Worm (Caenorhabditis elegans): ENCODE measurements around the gene ric-7.

DNA sequence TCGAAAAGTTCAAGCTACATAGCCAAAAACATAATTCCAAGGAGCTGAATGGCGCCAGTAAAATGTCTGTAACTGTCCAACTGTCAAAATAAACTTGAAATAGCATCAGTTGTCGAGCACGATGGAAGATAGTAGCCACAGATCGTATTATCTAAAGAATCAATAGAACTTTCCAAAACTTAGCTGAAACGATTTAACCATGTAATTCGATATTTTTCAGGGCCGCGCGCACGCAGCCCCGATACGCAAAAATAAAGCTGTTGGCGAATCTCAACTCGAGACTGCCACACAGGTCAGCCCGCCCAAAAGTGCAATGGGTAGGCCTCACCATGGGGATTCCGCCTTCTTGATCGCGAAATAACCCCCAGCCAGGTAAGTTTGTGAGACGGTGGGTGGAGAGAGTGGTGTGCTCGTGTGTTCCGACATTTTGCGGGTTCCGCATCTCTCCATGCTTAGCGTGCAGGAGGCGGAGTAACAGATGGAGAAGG, 22.6 kb upstream of the ric-7 start:
- TF ChIP-seq C38D4.7 (GFP tag; optimal IDR thresholded peaks at IDR 0.05) = no peak
- no peak for TF ChIP-seq ceh-2 (tag; optimal IDR thresholded peaks at IDR 0.05)
- no peak for TF ChIP-seq pha-4 (tag; optimal IDR thresholded peaks at IDR 0.05)
- no peak for TF ChIP-seq ceh-30 (tag; optimal IDR thresholded peaks at IDR 0.05)
- no peak for TF ChIP-seq tbx-7 (tag; optimal IDR thresholded peaks at IDR 0.05)
- no peak for TF ChIP-seq unc-55 (GFP tag; optimal IDR thresholded peaks at IDR 0.05)
- no peak for TF ChIP-seq dve-1 (tag; optimal IDR thresholded peaks at IDR 0.05)
- TF ChIP-seq che-1 (tag; optimal IDR thresholded peaks at IDR 0.05) = no peak
- no peak for TF ChIP-seq tbx-2 (tag; optimal IDR thresholded peaks at IDR 0.05)
- TF ChIP-seq ceh-6 (GFP tag; optimal IDR thresholded peaks at IDR 0.05) = no peak
- TF ChIP-seq sox-2 (GFP tag; IDR thresholded peaks at IDR 0.05) = no peak
- no peak for TF ChIP-seq fkh-10 (GFP tag; optimal IDR thresholded peaks at IDR 0.05)
- no peak for TF ChIP-seq dmd-4 (tag; optimal IDR thresholded peaks at IDR 0.05; ENCODE audit: borderline replicate concordance)

Data from whole organism, late embryonic.